Fruit fly (Drosophila melanogaster): ENCODE data around the gene Pi4KIIIalpha.

Gene Pi4KIIIalpha

DNA sequence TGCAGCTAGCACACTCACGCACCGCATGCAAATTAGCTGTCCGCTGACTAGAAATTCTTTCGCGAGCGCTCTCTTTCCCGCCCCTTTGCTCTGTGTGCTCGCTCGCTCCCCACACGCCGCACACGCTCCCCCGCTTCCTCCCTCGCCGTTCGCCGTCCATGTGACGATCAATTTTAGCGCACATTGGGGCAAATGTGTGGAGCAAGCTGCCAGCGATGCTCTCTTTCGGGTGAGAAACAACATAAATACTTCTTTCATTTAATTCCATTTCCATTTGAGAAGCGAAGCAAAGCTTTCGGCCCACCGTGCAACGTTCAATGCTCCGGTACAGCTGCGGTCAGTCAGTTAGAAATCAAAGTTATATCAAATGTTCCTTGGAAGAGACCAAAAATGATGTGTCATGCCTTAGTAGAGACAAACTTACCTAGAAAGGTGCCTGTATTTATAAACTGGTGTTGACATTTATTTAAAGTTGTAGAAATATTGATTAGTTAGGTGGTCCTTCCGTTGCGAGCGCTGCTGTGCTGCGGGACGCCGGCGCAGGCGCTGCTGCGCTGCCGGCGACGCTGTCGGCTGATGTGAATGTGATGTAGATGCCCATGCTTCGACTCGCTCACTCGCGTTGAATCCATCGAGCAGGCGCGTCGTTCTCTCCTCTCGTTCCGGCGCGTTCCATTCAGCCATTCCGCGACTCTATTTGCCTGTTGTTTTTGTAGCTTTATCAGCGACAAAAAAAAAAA is 21.6 kb downstream of the Pi4KIIIalpha start (continued):
- peak; percentile 96 for TF ChIP-seq tgo (GFP tag; IDR thresholded peaks at IDR 0.05)
- peak; percentile 90 for TF ChIP-seq CG6654 (GFP tag; optimal IDR thresholded peaks at IDR 0.05)
- TF ChIP-seq Dip2 (GFP tag; IDR thresholded peaks at IDR 0.05), result peak; percentile 49; the same call in 1 of the 2 replicates
- TF ChIP-seq Rfx (GFP tag; IDR thresholded peaks at IDR 0.05), result peak; percentile 97
- TF ChIP-seq CG15011 (GFP tag; optimal IDR thresholded peaks at IDR 0.05), result peak; percentile 94
- peak; percentile 96 for TF ChIP-seq Fer3 (tag; optimal IDR thresholded peaks at IDR 0.05)
- TF ChIP-seq CG4404 (GFP tag; IDR thresholded peaks at IDR 0.05), result peak; percentile 92
- peak; percentile 90 for TF ChIP-seq CG7357 (GFP tag; IDR thresholded peaks at IDR 0.05)
- TF ChIP-seq Hr3 (GFP tag; optimal IDR thresholded peaks at IDR 0.05), result peak; percentile 96
- peak; percentile 97 for TF ChIP-seq CG31441 (GFP tag; IDR thresholded peaks at IDR 0.05)
- peak; percentile 97 for TF ChIP-seq gcm (GFP tag; optimal IDR thresholded peaks at IDR 0.05)
- peak; percentile 89 for TF ChIP-seq CG10274 (GFP tag; optimal IDR thresholded peaks at IDR 0.05)
- peak; percentile 89 for TF ChIP-seq CG14667 (GFP tag; IDR thresholded peaks at IDR 0.05)
- TF ChIP-seq pan (optimal IDR thresholded peaks at IDR 0.05), result no peak
- TF ChIP-seq pan (GFP tag; optimal IDR thresholded peaks at IDR 0.05 in 1 of 2, IDR thresholded peaks at IDR 0.05 in 1 of 2), result peak in 1 of 2 experiments; percentile 97
- TF ChIP-seq HLH3B (GFP tag; IDR thresholded peaks at IDR 0.05), result peak; percentile 94
- peak; percentile 95 for TF ChIP-seq disco-r (GFP tag; optimal IDR thresholded peaks at IDR 0.05)
- TF ChIP-seq kay (GFP tag; optimal IDR thresholded peaks at IDR 0.05), result peak; percentile 94
- TF ChIP-seq ham (GFP tag; IDR thresholded peaks at IDR 0.05), result peak; percentile 86
- TF ChIP-seq CG16863 (GFP tag; optimal IDR thresholded peaks at IDR 0.05), result peak; percentile 97
- peak; percentile 66; the same call in 2 of the 3 replicates for TF ChIP-seq z (GFP tag; IDR thresholded peaks at IDR 0.05)
- peak; percentile 97 for TF ChIP-seq Hsf (GFP tag; optimal IDR thresholded peaks at IDR 0.05)
- peak; percentile 90 for TF ChIP-seq Myb (GFP tag; optimal IDR thresholded peaks at IDR 0.05)
- peak; percentile 87 for TF ChIP-seq trh (GFP tag; optimal IDR thresholded peaks at IDR 0.05)
- peak; percentile 91 for TF ChIP-seq CG10147 (GFP tag; optimal IDR thresholded peaks at IDR 0.05)
- TF ChIP-seq corto (GFP tag; optimal IDR thresholded peaks at IDR 0.05), result peak; percentile 92
- TF ChIP-seq grn (GFP tag; optimal IDR thresholded peaks at IDR 0.05), result peak; percentile 73
- peak; percentile 96 for TF ChIP-seq CG3847 (GFP tag; IDR thresholded peaks at IDR 0.05)
- peak; percentile 96 for TF ChIP-seq salm (tag; optimal IDR thresholded peaks at IDR 0.05)
- TF ChIP-seq CG17912 (GFP tag; optimal IDR thresholded peaks at IDR 0.05), result peak; percentile 76
- TF ChIP-seq Nf-YB (GFP tag; optimal IDR thresholded peaks at IDR 0.05), result peak; percentile 87
- TF ChIP-seq HLHmδ (GFP tag; optimal IDR thresholded peaks at IDR 0.05), result peak; percentile 65
- TF ChIP-seq CG4820 (GFP tag; optimal IDR thresholded peaks at IDR 0.05), result peak; percentile 93
- TF ChIP-seq Fer1 (GFP tag; optimal IDR thresholded peaks at IDR 0.05), result peak; percentile 98
- peak; percentile 99 for TF ChIP-seq HmgZ (tag; optimal IDR thresholded peaks at IDR 0.05)
- TF ChIP-seq prd (optimal IDR thresholded peaks at IDR 0.05), result no peak
- peak; percentile 97 for TF ChIP-seq prd (GFP tag; IDR thresholded peaks at IDR 0.05)
- TF ChIP-seq Ssrp (tag; optimal IDR thresholded peaks at IDR 0.05), result peak; percentile 95
- TF ChIP-seq Ets97D (GFP tag; optimal IDR thresholded peaks at IDR 0.05), result peak; percentile 80
- peak; percentile 97 for TF ChIP-seq CG18262 (tag; optimal IDR thresholded peaks at IDR 0.05)
- peak; percentile 96 for TF ChIP-seq nau (GFP tag; optimal IDR thresholded peaks at IDR 0.05)
- peak; percentile 95 for TF ChIP-seq H2.0 (GFP tag; IDR thresholded peaks at IDR 0.05)
- TF ChIP-seq Deaf1 (tag; optimal IDR thresholded peaks at IDR 0.05), result peak; percentile 83
- TF ChIP-seq CG3281 (GFP tag; optimal IDR thresholded peaks at IDR 0.05), result peak; percentile 97
- TF ChIP-seq E2f1 (GFP tag; IDR thresholded peaks at IDR 0.05), result peak; percentile 96
- TF ChIP-seq kni (GFP tag; optimal IDR thresholded peaks at IDR 0.05), result peak; percentile 97
- TF ChIP-seq BEAF-32 (GFP tag; optimal IDR thresholded peaks at IDR 0.05), result peak; percentile 22
- TF ChIP-seq CG4854 (GFP tag; optimal IDR thresholded peaks at IDR 0.05), result peak; percentile 93
- peak; percentile 56 to 76 for TF ChIP-seq insv (GFP tag; optimal IDR thresholded peaks at IDR 0.05)
- TF ChIP-seq CG5180 (GFP tag; optimal IDR thresholded peaks at IDR 0.05), result peak; percentile 90
